Worm (Caenorhabditis elegans) whole organism, L2 larva: ENCODE data around the gene prx-3.

ENCODE experiments used
- ZK546.5 ChIP-seq: sonication (generic microtip); optimal IDR thresholded peaks from 2 replicates; lab custom pipeline; 2017; ENCODE audit warnings: missing biosample characterization, missing genetic modification characterization
- ama-1 ChIP-seq: fragments of 150-350 bp; optimal IDR thresholded peaks from 2 replicates; lab custom pipeline; 2018; ENCODE audit warnings: inconsistent platforms
- blmp-1 ChIP-seq: sonication (generic microtip); optimal IDR thresholded peaks from 2 replicates; lab custom pipeline; 2017; ENCODE audit warnings: missing genetic modification characterization, mild to moderate bottlenecking, missing compliant biosample characterization, antibody characterized with exemption, moderate library complexity; ENCODE audit not compliant: insufficient read depth
- dmd-4 ChIP-seq: sonication (generic microtip); optimal IDR thresholded peaks from 2 replicates; lab custom pipeline; 2017; ENCODE audit warnings: missing biosample characterization, missing genetic modification characterization
- elt-1 ChIP-seq: fragments of 150-350 bp; optimal IDR thresholded peaks from 2 replicates; lab custom pipeline; 2014; ENCODE audit warnings: missing biosample characterization, missing genetic modification characterization
- mdl-1 ChIP-seq, 2 experiments: fragments of 150-350 bp in 1 of 2; sonication (generic microtip) in 1 of 2; optimal IDR thresholded peaks; 2 replicates each; lab custom pipeline; 2017; ENCODE audit warnings: missing biosample characterization in 2 of 2, missing genetic modification characterization in 2 of 2
- nhr-10 ChIP-seq: sonication (generic microtip); optimal IDR thresholded peaks from 2 replicates; lab custom pipeline; 2017; ENCODE audit warnings: missing biosample characterization, missing genetic modification characterization
- nhr-237 ChIP-seq: fragments of 150-350 bp; optimal IDR thresholded peaks from 2 replicates; lab custom pipeline; 2014; ENCODE audit warnings: missing biosample characterization, missing genetic modification characterization
- skn-1 ChIP-seq: sonication (generic microtip); optimal IDR thresholded peaks from 2 replicates; lab custom pipeline; 2017; ENCODE audit warnings: missing biosample characterization, missing genetic modification characterization
- sma-3 ChIP-seq: sonication (generic microtip); optimal IDR thresholded peaks from 2 replicates; lab custom pipeline; 2016; ENCODE audit warnings: missing genetic modification reagents, missing genetic modification characterization, missing compliant biosample characterization
- unc-62 ChIP-seq: fragments of 150-350 bp; optimal IDR thresholded peaks from 2 replicates; lab custom pipeline; 2014; ENCODE audit warnings: missing biosample characterization, missing genetic modification reagents, missing genetic modification characterization

DNA sequence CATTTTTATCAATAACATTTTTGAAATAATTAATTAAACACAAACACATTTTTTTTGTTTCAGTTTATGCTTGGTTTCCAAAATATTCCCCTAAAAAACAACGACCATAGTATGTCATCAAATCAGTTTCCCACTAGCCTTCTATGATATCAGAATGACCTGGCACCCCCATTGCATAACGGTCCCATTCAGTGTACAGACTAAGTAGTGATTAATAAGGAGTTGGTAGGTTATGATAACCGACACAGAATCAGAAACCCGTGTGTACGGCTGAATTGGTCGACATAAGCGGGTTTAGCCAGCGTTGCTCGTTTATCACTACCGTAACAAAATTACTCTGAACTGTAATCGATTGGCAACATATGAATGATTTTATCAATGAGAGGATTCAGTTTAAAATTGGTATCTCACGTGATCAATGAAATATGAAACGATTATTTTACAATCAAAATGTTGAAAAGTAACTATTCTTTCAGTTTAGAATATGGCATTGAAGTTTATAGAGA, 44.7 kb upstream of the prx-3 start:
- TF ChIP-seq ZK546.5 (tag; lab: Kevin White, UChicago) (no peak), dmd-4 (tag; lab: Kevin White, UChicago) (no peak), ama-1 (no peak), unc-62 (GFP tag; lab: Kevin White, UChicago) (no peak), mdl-1 (tag; optimal IDR thresholded peaks at IDR 0.05; lab: Kevin White, UChicago) (no peak), blmp-1 (no peak), sma-3 (no peak), elt-1 (tag; lab: Kevin White, UChicago) (no peak), skn-1 (no peak), nhr-237 (tag; lab: Kevin White, UChicago) (no peak), nhr-10 (no peak)
